Fruit fly (Drosophila melanogaster) whole organism, larva: ENCODE measurements around the gene CG15864.

ENCODE experiments used
- noc ChIP-seq: fragments of 200-800 bp; sonication (Bioruptor generic); optimal IDR thresholded peaks from 3 replicates; lab custom pipeline; 2019; ENCODE audit warnings: missing biosample characterization, mild to moderate bottlenecking, missing genetic modification characterization, moderate library complexity

The CG15864 gene

DNA sequence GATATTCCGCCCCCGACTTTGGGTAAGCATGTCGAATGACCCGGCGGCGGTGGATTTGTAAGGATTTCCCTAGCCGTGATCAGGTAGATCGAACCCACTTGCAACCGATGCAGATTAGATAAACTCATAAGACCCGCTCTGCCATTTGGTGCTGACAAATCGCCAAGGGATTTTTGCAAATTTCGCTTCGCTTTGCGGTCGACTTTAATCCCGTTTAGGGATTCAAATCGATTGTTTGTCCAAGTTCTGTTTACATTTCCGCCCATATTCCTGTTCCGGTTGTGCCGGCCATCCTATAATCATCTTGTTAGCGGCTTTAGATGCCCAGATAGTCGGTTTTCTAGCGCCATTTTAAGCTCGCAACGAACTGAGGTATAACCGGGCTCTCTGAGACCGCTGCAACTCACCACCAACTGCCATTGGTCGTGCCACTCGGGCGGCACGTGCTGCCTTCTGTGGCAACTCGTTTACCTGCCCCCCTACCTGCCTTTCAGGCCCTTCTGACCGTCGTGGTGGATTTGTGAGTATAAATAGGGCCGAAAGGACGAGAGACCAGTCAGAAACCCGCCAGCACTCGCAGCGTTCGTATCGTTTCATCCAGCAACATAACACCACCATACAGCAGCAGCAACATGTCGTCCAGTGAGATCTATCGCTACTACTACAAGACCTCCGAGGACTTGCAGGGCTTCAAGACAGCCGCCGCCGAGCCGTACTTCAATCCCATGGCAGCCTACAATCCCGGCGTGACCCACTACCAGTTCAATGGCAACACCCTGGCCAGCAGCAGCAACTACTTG, 29.5 kb downstream of the CG15864 start, which contains the start of gene ato:
Gene ato, plus strand, starts transcription at position 559 of the 800 bp plus-strand sequence.
- no peak for TF ChIP-seq noc (tag; lab: Kevin White, UChicago)

DNA sequence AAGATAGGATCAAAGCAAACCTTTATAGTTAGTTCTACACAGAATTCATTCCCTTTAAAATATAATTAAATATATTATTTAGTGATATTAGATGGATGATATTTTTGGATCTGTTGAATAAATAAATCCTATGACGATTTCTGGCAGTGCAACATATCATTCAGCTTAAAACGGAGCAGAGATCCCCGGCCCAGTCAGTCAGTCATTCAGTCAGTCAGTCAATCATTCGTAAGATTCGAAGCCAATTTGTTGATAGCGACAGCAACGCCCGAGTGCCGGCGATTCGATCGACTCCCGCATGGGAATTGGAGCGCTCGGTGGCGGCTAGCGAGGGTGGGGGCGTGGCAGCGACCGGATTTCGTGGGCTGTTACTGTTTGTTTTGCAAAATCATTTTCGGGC, 31.7 kb downstream of the CG15864 start:
- TF ChIP-seq noc (tag; lab: Kevin White, UChicago): no peak

DNA sequence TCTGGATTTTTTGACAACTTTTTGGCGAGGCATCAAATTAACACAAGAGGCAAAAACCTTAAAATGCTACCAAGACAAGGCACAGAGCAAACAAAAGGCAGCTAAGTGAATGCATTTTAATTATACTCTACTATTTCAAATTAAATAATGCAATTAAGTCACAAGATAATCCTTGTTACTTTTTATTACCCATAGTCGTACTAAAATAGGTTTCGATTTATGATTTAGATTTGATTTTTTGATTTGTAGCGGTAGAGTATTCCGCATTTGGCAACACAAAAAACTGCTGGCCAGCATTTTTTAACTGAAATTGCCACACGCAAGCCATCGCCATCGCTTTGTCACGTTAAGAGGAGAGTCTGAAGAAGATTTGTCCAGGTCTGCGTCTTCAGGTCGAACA, 34.5 kb downstream of the CG15864 start:
- TF ChIP-seq noc (tag; lab: Kevin White, UChicago): no peak

DNA sequence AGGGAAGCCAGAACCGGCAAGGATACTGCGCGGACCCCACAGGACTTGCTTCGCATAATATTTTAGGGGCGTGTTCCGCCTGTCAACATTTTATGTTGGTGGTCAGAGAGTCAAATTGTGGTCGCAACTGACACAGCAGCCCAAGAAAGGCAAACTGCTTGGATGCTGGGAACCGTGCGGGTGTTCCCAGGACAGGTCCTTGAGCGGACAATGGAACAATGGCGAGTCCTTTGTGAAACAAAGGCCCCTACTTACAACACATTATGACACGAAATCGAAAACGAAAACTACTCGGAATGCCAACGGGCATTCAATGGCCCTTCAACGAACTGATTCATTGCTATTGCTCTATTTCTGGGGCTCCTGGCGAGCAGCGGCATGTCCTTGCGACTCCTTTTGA, 36.0 kb downstream of the CG15864 start:
- TF ChIP-seq noc (tag; lab: Kevin White, UChicago): no peak

DNA sequence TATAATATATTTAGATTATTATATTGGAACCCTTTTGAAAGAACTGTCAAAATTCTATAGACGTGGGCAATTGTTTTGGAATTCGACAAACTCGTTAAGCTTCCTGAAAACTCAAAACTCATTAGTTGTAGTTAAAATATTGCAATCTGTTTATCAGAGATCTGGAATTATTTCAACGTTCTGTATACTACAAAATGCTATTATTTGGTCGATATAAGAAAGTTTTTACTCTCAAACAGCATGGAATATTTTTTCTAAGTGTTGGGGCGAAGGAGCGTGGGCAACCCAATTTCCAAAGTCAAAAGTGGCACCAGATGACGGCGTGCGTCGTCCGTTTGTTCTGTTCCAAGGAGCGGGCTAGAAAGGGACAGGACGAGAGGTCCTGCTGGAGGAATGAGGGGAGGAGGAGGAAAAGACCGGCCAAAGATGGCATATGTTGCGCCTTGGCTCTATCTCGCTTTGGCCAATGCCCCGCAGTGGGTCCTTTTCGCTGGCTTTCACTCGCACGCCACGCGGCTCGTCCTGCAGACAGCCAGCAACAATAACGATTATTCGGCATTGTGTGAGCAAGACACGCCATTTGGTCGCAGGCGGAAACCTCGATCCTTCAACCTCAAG, 37.6 kb downstream of the CG15864 start:
- no peak for TF ChIP-seq noc (tag; lab: Kevin White, UChicago)

DNA sequence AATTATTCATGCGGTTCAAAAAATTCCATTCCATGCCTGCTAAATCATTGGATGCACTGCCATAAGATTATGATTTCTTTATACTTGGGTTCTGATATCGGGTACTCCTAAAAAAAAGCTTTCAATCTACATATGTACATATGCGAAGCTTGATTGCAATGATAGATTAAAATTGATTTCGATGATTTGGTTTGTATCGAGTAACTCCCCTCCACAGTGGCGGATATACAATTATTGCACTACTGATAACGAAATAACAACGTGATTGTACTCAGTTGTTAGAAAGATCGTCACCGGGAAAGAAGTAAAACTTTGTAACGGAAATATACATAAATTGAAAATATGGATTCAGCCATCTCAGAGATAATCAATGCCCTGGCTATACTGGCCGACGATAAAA, 39.5 kb downstream of the CG15864 start, which contains the start of gene Nazo:
Gene Nazo, plus strand, starts transcription at position 180 of the 400 bp plus-strand sequence.
- no peak for TF ChIP-seq noc (tag; lab: Kevin White, UChicago)

DNA sequence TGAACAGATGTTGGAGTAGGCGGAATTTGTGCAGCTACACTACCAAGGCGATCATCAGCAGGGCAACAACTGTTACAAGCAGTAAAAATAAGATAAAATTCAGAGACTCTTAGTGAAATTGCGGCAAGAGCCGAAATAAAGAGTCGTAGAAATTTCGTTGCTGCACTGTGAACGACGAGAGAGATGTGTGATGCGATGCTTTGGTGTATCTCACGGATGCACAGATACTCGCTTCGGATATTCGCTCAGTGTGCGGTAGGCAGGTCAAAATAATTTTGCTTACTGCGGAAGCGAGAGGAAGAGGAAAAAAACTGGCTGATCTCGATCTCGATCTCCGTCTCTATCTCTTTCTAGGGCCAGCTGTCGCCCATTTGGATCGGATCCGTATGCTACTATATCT, 40.6 kb downstream of the CG15864 start:
- TF ChIP-seq noc (tag; lab: Kevin White, UChicago): no peak

DNA sequence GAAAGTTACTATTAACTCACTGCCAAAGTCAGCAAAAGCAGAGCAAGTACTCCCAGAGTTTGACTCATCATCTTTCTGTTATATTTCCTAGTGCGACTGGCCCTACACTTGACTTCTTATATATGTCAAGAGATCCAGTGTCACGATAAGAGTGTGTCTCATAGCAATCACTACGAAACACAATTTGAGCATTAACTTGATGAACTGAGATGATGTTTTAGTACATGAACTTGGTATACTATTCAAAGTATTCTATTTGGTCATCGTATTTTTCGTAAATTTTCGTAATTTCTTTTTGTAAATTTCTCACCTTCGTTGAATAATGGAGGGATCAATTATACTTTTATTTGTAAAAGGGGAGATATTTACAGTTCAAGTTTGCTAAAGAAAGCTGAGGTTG, 42.2 kb downstream of the CG15864 start, which contains the start of gene CG11672:
Gene CG11672, minus strand, starts transcription at position 101 of the 400 bp plus-strand sequence.
- TF ChIP-seq noc (tag; lab: Kevin White, UChicago): no peak

DNA sequence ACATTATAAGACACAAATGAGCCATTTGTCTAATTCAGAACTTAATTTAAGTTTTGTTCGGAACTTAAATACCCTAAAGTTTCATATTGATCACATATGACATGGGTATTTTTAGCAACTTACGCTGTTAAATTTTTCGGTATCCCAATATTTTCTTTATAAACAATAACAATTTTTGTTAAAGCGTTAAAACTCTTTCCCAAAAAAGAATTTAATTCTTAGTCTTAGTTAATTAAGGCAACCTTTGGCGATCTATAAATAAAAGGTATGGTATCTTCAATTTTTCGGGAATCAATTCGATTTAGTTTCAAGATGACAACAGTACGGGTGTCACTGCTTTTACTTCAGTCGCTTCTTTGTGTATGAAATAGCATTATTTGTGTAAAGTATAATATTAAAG, 42.7 kb downstream of the CG15864 start, which contains the start of gene CG31464:
Gene CG31464, plus strand, starts transcription at position 301 of the 400 bp plus-strand sequence.
- no peak for TF ChIP-seq noc (tag; lab: Kevin White, UChicago)

DNA sequence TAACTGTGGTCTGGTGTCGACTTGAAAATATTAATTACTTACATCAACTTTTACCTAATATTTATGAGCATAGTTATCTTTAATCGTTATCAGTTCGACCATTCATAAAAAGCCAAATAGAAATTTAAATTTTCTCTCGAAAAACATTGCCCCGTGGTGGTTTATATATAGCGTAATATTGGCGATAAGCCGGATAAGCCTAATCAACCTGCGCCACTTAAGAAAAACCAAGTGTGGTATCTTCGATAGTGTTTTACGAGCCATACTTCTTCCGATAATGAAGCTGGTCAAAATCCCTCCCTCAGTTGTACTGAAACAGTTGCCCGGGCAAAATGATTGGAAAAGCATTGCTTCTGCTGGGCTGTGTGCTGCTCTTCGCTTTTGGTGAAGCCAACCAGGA, 43.8 kb downstream of the CG15864 start, which contains the start of gene CG31463:
Gene CG31463, plus strand, starts transcription at position 302 of the 400 bp plus-strand sequence.
- TF ChIP-seq noc (tag; lab: Kevin White, UChicago): no peak
